Worm (Caenorhabditis elegans): Measurements from ENCODE around the gene ikke-1.
"Not testable (repeated sequence)": the region's sequence is repeated elsewhere in the genome, so short reads cannot be mapped to it uniquely, and the experiment has no call there.

The ikke-1 gene

DNA sequence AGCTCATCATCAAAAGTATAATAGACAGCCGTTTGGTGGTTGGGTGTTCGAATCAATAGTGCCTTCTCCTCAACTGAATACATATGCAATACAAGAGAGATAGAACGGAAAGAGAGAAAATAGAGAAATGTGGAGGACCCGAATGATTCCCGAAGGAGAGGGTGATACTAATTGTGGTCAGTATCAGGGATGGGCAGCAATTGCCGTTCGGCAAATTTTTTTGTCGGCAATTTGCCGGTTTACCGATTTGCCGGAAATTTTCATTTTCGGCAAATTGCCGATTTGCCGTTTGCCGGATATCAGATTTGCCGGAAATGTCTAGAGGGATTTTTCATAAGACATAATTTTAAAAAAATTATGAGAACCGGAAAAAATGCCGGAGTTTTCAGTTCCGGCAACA lies 38.2 kb downstream of the ikke-1 start, which contains the start of gene F59B2.9:
Gene F59B2.9 (minus strand): TSS at position 101 of the 400 bp plus-strand sequence.
- peak; percentile 9 for TF ChIP-seq ceh-48 (tag; optimal IDR thresholded peaks at IDR 0.05)
- TF ChIP-seq K02D7.2 (tag; optimal IDR thresholded peaks at IDR 0.05): no peak

- TF ChIP-seq ceh-31 (tag; optimal IDR thresholded peaks at IDR 0.05): peak; percentile 39
- TF ChIP-seq unc-55 (GFP tag; optimal IDR thresholded peaks at IDR 0.05): peak; percentile 59
- TF ChIP-seq nfya-1 (tag; optimal IDR thresholded peaks at IDR 0.05): peak; percentile 27
- TF ChIP-seq ttx-3 (tag; optimal IDR thresholded peaks at IDR 0.05): no peak
These were observed 40.5 kb downstream of the ikke-1 start, which contains the start of gene F59B2.8 for ce11 chrIII:9010047-9010446. Gene F59B2.8, minus strand, starts transcription at chrIII:9010197.

DNA sequence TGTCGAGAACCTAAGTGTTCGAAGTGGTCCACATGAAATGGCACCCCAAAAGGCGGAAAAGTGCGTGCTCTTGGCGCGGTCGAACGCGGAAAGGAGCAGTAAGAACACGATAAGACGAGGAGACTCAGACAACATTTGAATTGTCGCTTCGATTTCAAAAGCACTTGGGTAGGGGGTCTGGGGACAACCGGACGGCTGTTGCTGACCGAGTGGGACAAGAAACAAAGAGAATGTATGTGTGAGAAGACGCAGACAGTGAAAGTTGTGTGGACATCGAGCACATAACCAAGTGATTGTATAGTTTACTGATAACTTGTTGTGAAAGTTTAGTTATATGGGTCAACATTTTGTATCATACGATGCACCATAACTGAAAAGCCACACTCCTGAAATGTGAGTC lies 43.3 kb downstream of the ikke-1 start:
- TF ChIP-seq lim-6 (tag; optimal IDR thresholded peaks at IDR 0.05) (no peak), unc-55 (GFP tag; optimal IDR thresholded peaks at IDR 0.05) (peak; percentile 85), unc-42 (tag; optimal IDR thresholded peaks at IDR 0.05) (no peak), che-1 (tag; optimal IDR thresholded peaks at IDR 0.05) (no peak), K09A11.1 (tag; optimal IDR thresholded peaks at IDR 0.05; ENCODE audit: insufficient read depth) (no peak), ceh-22 (tag; optimal IDR thresholded peaks at IDR 0.05) (no peak), hlh-13 (GFP tag; optimal IDR thresholded peaks at IDR 0.05) (no peak), ahr-1 (tag; optimal IDR thresholded peaks at IDR 0.05) (no peak), sox-2 (GFP tag; IDR thresholded peaks at IDR 0.05) (no peak; the same call in 1 of the 2 replicates), T23F11.4 (GFP tag; optimal IDR thresholded peaks at IDR 0.05) (peak; percentile 28), hlh-8 (tag; optimal IDR thresholded peaks at IDR 0.05) (no peak), syd-9 (tag; optimal IDR thresholded peaks at IDR 0.05) (peak; percentile 87), sox-4 (tag; optimal IDR thresholded peaks at IDR 0.05) (no peak), dmd-4 (tag; optimal IDR thresholded peaks at IDR 0.05; ENCODE audit: borderline replicate concordance) (no peak), elt-2 (tag; optimal IDR thresholded peaks at IDR 0.05) (peak; percentile 39), ceh-19 (GFP tag; optimal IDR thresholded peaks at IDR 0.05) (no peak), hlh-6 (tag; optimal IDR thresholded peaks at IDR 0.05) (no peak), fkh-10 (GFP tag; optimal IDR thresholded peaks at IDR 0.05) (no peak), ref-2 (tag; optimal IDR thresholded peaks at IDR 0.05) (peak; percentile 15), ceh-18 (tag; optimal IDR thresholded peaks at IDR 0.05) (peak; percentile 25), unc-86 (tag; optimal IDR thresholded peaks at IDR 0.05) (no peak), tbx-2 (tag; optimal IDR thresholded peaks at IDR 0.05) (peak; percentile 46), dve-1 (tag; optimal IDR thresholded peaks at IDR 0.05) (peak; percentile 8), pag-3 (tag; optimal IDR thresholded peaks at IDR 0.05; ENCODE audit: borderline replicate concordance) (no peak)

ce11 chrIII:9005905-9006372 lies 44.6 kb downstream of the ikke-1 start, which contains the start of gene rab-6.1:
Gene rab-6.1, minus strand, starts transcription at chrIII:9005955.
- not testable (repeated sequence) for TF ChIP-seq gmeb-2 (tag; optimal IDR thresholded peaks at IDR 0.05); ceh-45 (GFP tag; IDR thresholded peaks at IDR 0.05); nhr-11 (tag; optimal IDR thresholded peaks at IDR 0.05)

DNA sequence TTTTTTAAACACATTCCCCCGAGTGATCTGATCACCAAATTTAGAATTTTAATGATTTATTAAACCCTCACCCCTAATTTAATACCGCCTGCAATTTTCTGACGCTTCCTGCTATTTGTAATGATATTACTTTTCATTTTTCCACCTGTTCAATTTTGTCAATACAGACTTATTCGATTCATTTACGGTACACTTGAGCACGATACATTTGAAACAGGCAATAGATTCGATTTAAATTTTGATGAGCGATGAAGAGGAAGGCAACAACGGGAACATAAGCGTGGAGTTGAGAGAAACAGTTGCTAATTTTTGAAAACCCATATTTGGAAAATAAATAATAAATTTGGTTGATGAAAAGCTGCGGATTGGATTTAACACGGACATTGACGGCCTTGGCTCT lies 45.8 kb downstream of the ikke-1 start:
- TF ChIP-seq ztf-16 (tag; optimal IDR thresholded peaks at IDR 0.05) (no peak), ceh-19 (GFP tag; optimal IDR thresholded peaks at IDR 0.05) (no peak), hlh-15 (tag; optimal IDR thresholded peaks at IDR 0.05) (no peak), T23F11.4 (GFP tag; optimal IDR thresholded peaks at IDR 0.05) (no peak), fax-1 (tag; optimal IDR thresholded peaks at IDR 0.05) (no peak), ceh-30 (tag; optimal IDR thresholded peaks at IDR 0.05) (no peak), mec-3 (tag; optimal IDR thresholded peaks at IDR 0.05; ENCODE audit: borderline replicate concordance) (no peak), tbx-2 (tag; optimal IDR thresholded peaks at IDR 0.05) (no peak), unc-55 (GFP tag; optimal IDR thresholded peaks at IDR 0.05) (no peak), elt-2 (tag; optimal IDR thresholded peaks at IDR 0.05) (no peak), ceh-22 (tag; optimal IDR thresholded peaks at IDR 0.05) (no peak), ceh-45 (GFP tag; IDR thresholded peaks at IDR 0.05) (no peak), dmd-4 (tag; optimal IDR thresholded peaks at IDR 0.05; ENCODE audit: borderline replicate concordance) (no peak)
